Worm (Caenorhabditis elegans) whole organism, young adult: ENCODE data around the gene C17G10.6.

Source experiments
- D2030.7 ChIP-seq: fragments of 200-800 bp; sonication (Bioruptor generic); IDR thresholded peaks from 2 replicates; pipeline ENCODE4 v1.3.6; 2022; ENCODE audit warnings: missing genetic modification reagents, missing genetic modification characterization, missing compliant biosample characterization
- F22D6.2 ChIP-seq: sonication (generic microtip); optimal IDR thresholded peaks from 2 replicates; lab custom pipeline; 2016; ENCODE audit warnings: mild to moderate bottlenecking, missing genetic modification characterization, missing compliant biosample characterization
- F23B12.7 ChIP-seq: sonication (generic microtip); optimal IDR thresholded peaks from 2 replicates; lab custom pipeline; 2017; ENCODE audit warnings: missing genetic modification characterization, mild to moderate bottlenecking, missing compliant biosample characterization, antibody characterized with exemption, moderate library complexity; ENCODE audit not compliant: insufficient read depth
- F33H1.4 ChIP-seq: fragments of 200-800 bp; sonication (Bioruptor generic); IDR thresholded peaks from 2 replicates; pipeline ENCODE4 v1.3.6; 2022; ENCODE audit warnings: missing genetic modification reagents, missing genetic modification characterization, missing compliant biosample characterization
- F39B2.1 ChIP-seq: fragments of 200-800 bp; sonication (Bioruptor generic); IDR thresholded peaks from 2 replicates; pipeline ENCODE4 v1.3.6; 2022; ENCODE audit warnings: missing genetic modification reagents, missing genetic modification characterization, missing compliant biosample characterization
- F55B11.4 ChIP-seq: sonication (generic microtip); optimal IDR thresholded peaks from 2 replicates; lab custom pipeline; 2016; ENCODE audit warnings: missing compliant biosample characterization, missing genetic modification characterization, borderline replicate concordance; ENCODE audit not compliant: insufficient read depth
- K11D2.4 ChIP-seq: fragments of 200-800 bp; sonication (Bioruptor generic); IDR thresholded peaks from 2 replicates; pipeline ENCODE4 v1.3.6; 2022; ENCODE audit warnings: missing genetic modification reagents, missing genetic modification characterization, missing compliant biosample characterization
- K12H6.12 ChIP-seq: fragments of 200-800 bp; sonication (Bioruptor generic); optimal IDR thresholded peaks from 2 replicates; lab custom pipeline; 2018; ENCODE audit warnings: mild to moderate bottlenecking, missing genetic modification characterization, missing compliant biosample characterization
- Y53F4B.3 ChIP-seq: fragments of 200-800 bp; sonication (Bioruptor generic); IDR thresholded peaks from 2 replicates; pipeline ENCODE4 v1.3.6; 2022; ENCODE audit warnings: missing genetic modification reagents, missing genetic modification characterization, missing compliant biosample characterization
- Y53G8AR.9 ChIP-seq: fragments of 200-800 bp; sonication (Bioruptor generic); conservative IDR thresholded peaks from 2 replicates; pipeline ENCODE4 v1.3.6; 2022; ENCODE audit warnings: missing genetic modification reagents, missing genetic modification characterization, missing compliant biosample characterization
- Y95B8A.8 ChIP-seq: fragments of 200-800 bp; sonication (Bioruptor generic); IDR thresholded peaks from 2 replicates; pipeline ENCODE4 v1.3.6; 2022; ENCODE audit warnings: missing genetic modification reagents, missing genetic modification characterization, missing compliant biosample characterization
- akir-1 ChIP-seq: fragments of 200-800 bp; sonication (Bioruptor generic); optimal IDR thresholded peaks from 2 replicates; lab custom pipeline; 2018; ENCODE audit warnings: mild to moderate bottlenecking, missing genetic modification characterization, moderate library complexity, missing compliant biosample characterization
- ama-1 ChIP-seq, 3 experiments: fragments of 150-350 bp in 1 of 3; sonication (generic microtip) in 2 of 3; optimal IDR thresholded peaks; 2 replicates each; lab custom pipeline; 2014 to 2018; ENCODE audit warnings: missing biosample characterization in 2 of 3, missing genetic modification characterization in 2 of 3, missing genetic modification reagents in 2 of 3
- ccch-3 ChIP-seq: fragments of 200-800 bp; sonication (Bioruptor generic); optimal IDR thresholded peaks from 2 replicates; lab custom pipeline; 2018; ENCODE audit warnings: mild to moderate bottlenecking, missing genetic modification characterization, missing compliant biosample characterization
- ceh-27 ChIP-seq: fragments of 200-800 bp; sonication (Bioruptor generic); optimal IDR thresholded peaks from 2 replicates; lab custom pipeline; 2018; ENCODE audit warnings: mild to moderate bottlenecking, missing genetic modification characterization, moderate library complexity, missing compliant biosample characterization
- ceh-79 ChIP-seq: sonication (generic microtip); optimal IDR thresholded peaks from 2 replicates; lab custom pipeline; 2017; ENCODE audit warnings: mild to moderate bottlenecking, missing genetic modification characterization, missing compliant biosample characterization
- die-1 ChIP-seq: sonication (generic microtip); optimal IDR thresholded peaks from 2 replicates; lab custom pipeline; 2016; ENCODE audit warnings: missing genotype, mild to moderate bottlenecking, missing genetic modification characterization, missing compliant biosample characterization
- hmg-1.2 ChIP-seq: fragments of 200-800 bp; sonication (Bioruptor generic); IDR thresholded peaks from 2 replicates; pipeline ENCODE4 v1.3.6; 2022; ENCODE audit warnings: missing genetic modification reagents, missing genetic modification characterization, missing compliant biosample characterization
- lin-35 ChIP-seq, 3 experiments: fragments of 150-350 bp in 2 of 3; sonication (generic microtip) in 1 of 3; optimal IDR thresholded peaks; 2 replicates each; lab custom pipeline; 2014 to 2018; ENCODE audit warnings: missing biosample characterization in 3 of 3, missing genetic modification characterization in 3 of 3, missing genetic modification reagents in 3 of 3
- lin-40 ChIP-seq: sonication (generic microtip); optimal IDR thresholded peaks from 2 replicates; lab custom pipeline; 2016; ENCODE audit warnings: missing genetic modification characterization, mild to moderate bottlenecking, missing compliant biosample characterization, missing genotype, missing genetic modification reagents
- lin-54 ChIP-seq: fragments of 200-800 bp; sonication (Bioruptor generic); optimal IDR thresholded peaks from 2 replicates; lab custom pipeline; 2018; ENCODE audit warnings: mild to moderate bottlenecking, missing genetic modification characterization, missing compliant biosample characterization
- madf-10 ChIP-seq: sonication (generic microtip); optimal IDR thresholded peaks from 2 replicates; lab custom pipeline; 2016; ENCODE audit warnings: mild to moderate bottlenecking, missing genetic modification characterization, missing compliant biosample characterization
- madf-3 ChIP-seq: fragments of 200-800 bp; sonication (Bioruptor generic); IDR thresholded peaks from 2 replicates; pipeline ENCODE4 v1.3.6; 2022; ENCODE audit warnings: missing genetic modification reagents, missing genetic modification characterization, missing compliant biosample characterization
- madf-6 ChIP-seq: fragments of 200-800 bp; sonication (Bioruptor generic); IDR thresholded peaks from 2 replicates; pipeline ENCODE4 v1.3.6; 2022; ENCODE audit warnings: missing genetic modification reagents, missing genetic modification characterization, missing compliant biosample characterization
- mxl-1 ChIP-seq: sonication (generic microtip); optimal IDR thresholded peaks from 2 replicates; lab custom pipeline; 2016; ENCODE audit warnings: missing genetic modification characterization, missing compliant biosample characterization
- repo-1 ChIP-seq: sonication (generic microtip); optimal IDR thresholded peaks from 2 replicates; lab custom pipeline; 2017; ENCODE audit warnings: mild to moderate bottlenecking, missing genetic modification characterization, missing compliant biosample characterization
- rpc-1 ChIP-seq, 2 experiments: fragments of 150-350 bp in 1 of 2; sonication (generic microtip) in 1 of 2; optimal IDR thresholded peaks; 2 replicates each; lab custom pipeline; 2014 to 2018; ENCODE audit warnings: missing biosample characterization in 1 of 2, missing genetic modification characterization in 1 of 2, missing genetic modification reagents in 1 of 2, missing genotype in 1 of 2
- sdz-38 ChIP-seq: sonication (generic microtip); optimal IDR thresholded peaks from 2 replicates; lab custom pipeline; 2016; ENCODE audit warnings: missing genotype, missing genetic modification characterization, missing compliant biosample characterization
- snpc-1.1 ChIP-seq: sonication (generic microtip); optimal IDR thresholded peaks from 2 replicates; lab custom pipeline; 2017; ENCODE audit warnings: missing genetic modification characterization, mild to moderate bottlenecking, missing compliant biosample characterization, antibody characterized with exemption, moderate library complexity, missing genotype, missing genetic modification reagents; ENCODE audit not compliant: insufficient read depth
- snpc-1.3 ChIP-seq: sonication (generic microtip); optimal IDR thresholded peaks from 2 replicates; lab custom pipeline; 2017; ENCODE audit warnings: missing genetic modification characterization, mild to moderate bottlenecking, missing compliant biosample characterization, antibody characterized with exemption, moderate library complexity, missing genotype, missing genetic modification reagents; ENCODE audit not compliant: insufficient read depth
- snpc-3.4 ChIP-seq: sonication (generic microtip); optimal IDR thresholded peaks from 2 replicates; lab custom pipeline; 2017; ENCODE audit warnings: missing genetic modification characterization, mild to moderate bottlenecking, missing compliant biosample characterization, antibody characterized with exemption, moderate library complexity, missing genotype, missing genetic modification reagents
- snpc-4 ChIP-seq, 5 experiments: fragments of 150-350 bp in 1 of 5; sonication (generic microtip) in 4 of 5; optimal IDR thresholded peaks; 2 replicates each; lab custom pipeline; 2014 to 2018; ENCODE audit warnings: missing genetic modification characterization in 5 of 5, missing biosample characterization in 3 of 5, antibody characterized with exemption in 2 of 5, mild to moderate bottlenecking in 2 of 5, missing compliant biosample characterization in 2 of 5, missing genotype in 2 of 5, moderate library complexity in 2 of 5, missing genetic modification reagents in 1 of 5
- somi-1 ChIP-seq: fragments of 200-800 bp; sonication (Bioruptor generic); optimal IDR thresholded peaks from 2 replicates; lab custom pipeline; 2018; ENCODE audit warnings: mild to moderate bottlenecking, missing genetic modification characterization, missing compliant biosample characterization
- tbp1 ChIP-seq: fragments of 200-800 bp; sonication (Bioruptor generic); optimal IDR thresholded peaks from 2 replicates; lab custom pipeline; 2018; ENCODE audit warnings: mild to moderate bottlenecking, missing genetic modification characterization, missing compliant biosample characterization
- zfh-2 ChIP-seq: fragments of 200-800 bp; sonication (Bioruptor generic); conservative IDR thresholded peaks from 2 replicates; pipeline ENCODE4 v1.3.6; 2022; ENCODE audit warnings: missing genetic modification reagents, missing genetic modification characterization, missing compliant biosample characterization
- zim-3 ChIP-seq: sonication (generic microtip); optimal IDR thresholded peaks from 2 replicates; lab custom pipeline; 2017; ENCODE audit warnings: mild to moderate bottlenecking, missing genetic modification characterization, moderate library complexity, missing compliant biosample characterization
- ztf-22 ChIP-seq: fragments of 200-800 bp; sonication (Bioruptor generic); optimal IDR thresholded peaks from 2 replicates; lab custom pipeline; 2018; ENCODE audit warnings: mild to moderate bottlenecking, missing genetic modification characterization, moderate library complexity, missing compliant biosample characterization
- ztf-28 ChIP-seq: fragments of 200-800 bp; sonication (Bioruptor generic); IDR thresholded peaks from 2 replicates; pipeline ENCODE4 v1.3.6; 2022; ENCODE audit warnings: missing genetic modification reagents, missing genetic modification characterization, missing compliant biosample characterization
- ztf-3 ChIP-seq: fragments of 200-800 bp; sonication (Bioruptor generic); optimal IDR thresholded peaks from 2 replicates; lab custom pipeline; 2018; ENCODE audit warnings: mild to moderate bottlenecking, missing genetic modification characterization, missing compliant biosample characterization
- ztf-6 ChIP-seq: fragments of 200-800 bp; sonication (Bioruptor generic); IDR thresholded peaks from 2 replicates; pipeline ENCODE4 v1.3.6; 2022; ENCODE audit warnings: missing genetic modification reagents, missing genetic modification characterization, missing compliant biosample characterization

C17G10.6 gene

DNA sequence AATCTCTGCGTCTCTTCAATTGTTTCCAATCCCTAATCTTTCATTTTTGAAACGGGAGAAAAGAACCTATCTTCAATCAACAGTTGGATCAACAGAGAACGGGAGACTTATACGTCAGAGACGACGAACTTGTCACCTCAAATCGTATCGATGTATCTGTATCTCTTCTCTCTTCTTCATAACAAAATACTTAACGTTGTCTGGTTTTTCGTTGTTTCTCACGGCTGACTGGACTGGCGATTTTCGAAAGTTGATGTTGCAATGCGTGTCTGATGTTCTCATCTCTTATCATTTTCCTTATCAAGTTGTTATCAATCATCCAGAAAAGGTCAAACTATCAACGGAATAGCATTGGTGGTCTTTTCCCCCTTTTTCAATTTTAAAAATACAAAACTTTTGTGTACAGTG, 2.4 kb upstream of the C17G10.6 start (continued):
- TF ChIP-seq hmg-1.2 (GFP tag; lab: Robert Waterston, UW) (0 out of 2 replicates have a peak, but pooled peaks have one; percentile 14), lin-40 (tag; lab: Kevin White, UChicago) (peak; percentile 80), die-1 (tag; lab: Kevin White, UChicago) (peak; percentile 49), somi-1 (GFP tag; lab: Kevin White, UChicago) (peak; percentile 77)
- TF ChIP-seq, all 124 proteins: peak for 9

DNA sequence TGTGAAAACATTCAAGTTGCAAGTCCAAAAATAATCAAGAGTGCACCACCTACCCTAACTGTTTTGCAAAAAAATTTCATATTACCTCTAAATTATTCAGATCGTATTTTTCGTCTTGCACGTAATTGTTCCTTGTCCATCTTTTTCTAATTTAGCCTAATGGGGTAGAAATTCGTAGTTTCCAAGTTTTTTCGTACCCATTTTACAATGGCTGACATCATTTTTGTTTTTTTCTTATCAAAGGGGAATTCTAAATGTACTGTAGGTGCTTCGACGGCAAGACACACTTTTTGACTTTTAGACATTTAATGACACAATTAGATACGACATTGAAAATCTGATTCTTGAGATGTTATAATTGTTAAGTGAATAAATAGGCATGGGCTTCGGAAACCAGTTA, 1.3 kb upstream of the C17G10.6 start:
- TF ChIP-seq ztf-3 (no peak), mxl-1 (no peak), lin-54 (GFP tag; lab: Kevin White, UChicago) (no peak), rpc-1 (optimal IDR thresholded peaks at IDR 0.05; lab: Kevin White, UChicago) (no peak), rpc-1 (tag; optimal IDR thresholded peaks at IDR 0.05; lab: Kevin White, UChicago) (no peak), Y53F4B.3 (GFP tag; lab: Robert Waterston, UW) (no peak), ztf-28 (no peak), K11D2.4 (GFP tag; lab: Robert Waterston, UW) (no peak), zim-3 (tag; lab: Kevin White, UChicago) (no peak), ztf-22 (GFP tag; lab: Kevin White, UChicago) (no peak), zfh-2 (GFP tag; lab: Robert Waterston, UW) (no peak), snpc-4 (GFP tag; optimal IDR thresholded peaks at IDR 0.05; lab: Kevin White, UChicago) (no peak), snpc-4 (tag; optimal IDR thresholded peaks at IDR 0.05; lab: Kevin White, UChicago) (no peak), repo-1 (no peak), F23B12.7 (no peak), ccch-3 (GFP tag; lab: Kevin White, UChicago) (no peak), F33H1.4 (GFP tag; lab: Robert Waterston, UW) (no peak), lin-35 (GFP tag; optimal IDR thresholded peaks at IDR 0.05; lab: Kevin White, UChicago) (no peak)

DNA sequence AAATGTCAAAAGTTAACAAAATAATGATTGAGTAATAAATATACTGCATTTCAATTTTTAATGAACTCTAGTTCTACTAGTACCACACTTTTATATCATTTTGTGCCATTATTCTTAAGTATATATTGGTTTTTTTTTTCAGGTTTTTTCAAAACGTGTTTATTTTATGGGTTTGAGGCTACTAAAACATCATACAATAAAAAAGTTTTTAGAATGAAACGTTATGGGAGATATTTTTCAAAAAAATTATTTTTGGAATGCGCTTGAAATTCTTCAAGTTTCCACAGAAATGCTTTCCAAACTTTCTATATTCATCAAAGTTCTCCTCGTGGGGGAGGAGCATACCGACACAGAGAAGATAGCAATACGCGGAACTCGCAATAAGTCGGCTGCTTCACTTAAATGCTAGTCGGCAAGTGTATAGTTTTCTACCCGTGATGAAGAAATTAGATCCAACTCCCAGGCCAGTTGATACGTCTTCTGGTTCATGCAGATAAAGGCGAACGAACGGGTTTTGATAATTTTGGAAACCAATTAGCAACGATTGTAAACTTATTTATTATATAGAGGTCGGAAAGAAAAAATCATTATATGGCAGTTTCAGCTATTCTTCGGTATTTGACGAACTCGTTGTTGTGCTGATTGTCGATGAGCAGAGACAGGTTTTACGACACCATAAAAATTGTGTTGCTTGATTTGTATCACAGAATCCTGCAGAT, 3.6 kb downstream of the C17G10.6 start, which contains the start of gene C17G10.10:
Gene C17G10.10, minus strand, starts transcription at position 51 of the 719 bp plus-strand sequence.
- TF ChIP-seq K11D2.4 (GFP tag; lab: Robert Waterston, UW) (no peak), tbp1 (GFP tag; lab: Kevin White, UChicago) (peak; percentile 77), snpc-1.1 (tag; lab: Kevin White, UChicago) (peak; percentile 98), madf-10 (tag; lab: Kevin White, UChicago) (peak; percentile 28), D2030.7 (peak; percentile 82), F55B11.4 (no peak), Y53F4B.3 (GFP tag; lab: Robert Waterston, UW) (no peak), Y53G8AR.9 (GFP tag; lab: Robert Waterston, UW) (peak; percentile 64; the same call in 1 of the 2 replicates), K12H6.12 (tag; lab: Kevin White, UChicago) (no peak), ceh-27 (GFP tag; lab: Kevin White, UChicago) (peak; percentile 4), F39B2.1 (GFP tag; lab: Robert Waterston, UW) (0 out of 2 replicates have a peak, but pooled peaks have one; percentile 37), ama-1 (optimal IDR thresholded peaks at IDR 0.05; lab: Kevin White, UChicago) (peak; percentile 83), ama-1 (GFP tag; optimal IDR thresholded peaks at IDR 0.05; lab: Kevin White, UChicago) (no peak), ceh-79 (tag; lab: Kevin White, UChicago) (no peak), F33H1.4 (GFP tag; lab: Robert Waterston, UW) (peak; percentile 53), F22D6.2 (tag; lab: Kevin White, UChicago) (peak; percentile 19), madf-3 (GFP tag; lab: Robert Waterston, UW) (0 out of 2 replicates have a peak, but pooled peaks have one; percentile 13), snpc-1.3 (tag; lab: Kevin White, UChicago) (peak; percentile 87), madf-6 (GFP tag; lab: Robert Waterston, UW) (peak; percentile 81), zim-3 (tag; lab: Kevin White, UChicago) (peak; percentile 8), snpc-4 (GFP tag; optimal IDR thresholded peaks at IDR 0.05; lab: Kevin White, UChicago) (peak; percentile 97), snpc-4 (tag; optimal IDR thresholded peaks at IDR 0.05; lab: Kevin White, UChicago) (peak; percentile 98 to 99 (median 98)), akir-1 (GFP tag; lab: Kevin White, UChicago) (no peak), ccch-3 (GFP tag; lab: Kevin White, UChicago) (no peak), ztf-6 (GFP tag; lab: Robert Waterston, UW) (no peak), repo-1 (peak; percentile 78), snpc-3.4 (tag; lab: Kevin White, UChicago) (peak; percentile 97), sdz-38 (tag; lab: Kevin White, UChicago) (no peak), Y95B8A.8 (GFP tag; lab: Robert Waterston, UW) (0 out of 2 replicates have a peak, but pooled peaks have one; percentile 61)
